Worm (Caenorhabditis elegans) whole organism, L4 larva: ENCODE measurements around the gene T22F3.7.

Experiments
- F49E8.2 ChIP-seq: sonication (generic microtip); optimal IDR thresholded peaks from 2 replicates; lab custom pipeline; 2016; ENCODE audit warnings: missing compliant biosample characterization, mild to moderate bottlenecking, missing genetic modification characterization, borderline replicate concordance
- ama-1 ChIP-seq: fragments of 150-350 bp; optimal IDR thresholded peaks from 2 replicates; lab custom pipeline; 2014; ENCODE audit warnings: inconsistent platforms, mixed read lengths
- daf-12 ChIP-seq: fragments of 150-350 bp; optimal IDR thresholded peaks from 2 replicates; lab custom pipeline; 2014; ENCODE audit warnings: missing biosample characterization, missing genetic modification reagents, missing genetic modification characterization
- daf-19 ChIP-seq: fragments of 200-800 bp; sonication (Bioruptor generic); conservative IDR thresholded peaks from 2 replicates; pipeline ENCODE4 v1.3.6; 2022; ENCODE audit warnings: missing genetic modification characterization, missing compliant biosample characterization
- dpl-1 ChIP-seq: fragments of 150-350 bp; optimal IDR thresholded peaks from 2 replicates; lab custom pipeline; 2014; ENCODE audit warnings: missing biosample characterization, missing genetic modification reagents, missing genetic modification characterization
- duxl-1 ChIP-seq: sonication (generic microtip); optimal IDR thresholded peaks from 2 replicates; lab custom pipeline; 2016; ENCODE audit warnings: mild to moderate bottlenecking, missing genetic modification characterization, moderate library complexity, missing compliant biosample characterization; ENCODE audit not compliant: poor library complexity
- hif-1 ChIP-seq, 2 experiments: sonication (generic microtip); optimal IDR thresholded peaks; 2 replicates each; lab custom pipeline; 2016 to 2017; ENCODE audit warnings: missing compliant biosample characterization in 2 of 2, missing genetic modification characterization in 2 of 2, missing genetic modification reagents in 2 of 2, missing genotype in 2 of 2, mild to moderate bottlenecking in 1 of 2
- jun-1 ChIP-seq: fragments of 150-350 bp; optimal IDR thresholded peaks from 2 replicates; lab custom pipeline; 2014; ENCODE audit warnings: missing biosample characterization, missing genetic modification reagents, missing genetic modification characterization
- mxl-2 ChIP-seq: fragments of 200-800 bp; sonication (Bioruptor generic); conservative IDR thresholded peaks from 2 replicates; pipeline ENCODE4 v1.3.6; 2022; ENCODE audit warnings: missing genetic modification reagents, missing genetic modification characterization, missing compliant biosample characterization
- pqm-1 ChIP-seq: sonication (generic microtip); optimal IDR thresholded peaks from 2 replicates; lab custom pipeline; 2017; ENCODE audit warnings: missing biosample characterization, missing genetic modification characterization
- zag-1 ChIP-seq: fragments of 150-350 bp; optimal IDR thresholded peaks from 2 replicates; lab custom pipeline; 2014; ENCODE audit warnings: missing biosample characterization, missing genetic modification characterization

ce11 chrV:3644193-3644693 is 43.8 kb upstream of the T22F3.7 start, which contains the start of gene F59B1.8:
- TF ChIP-seq pqm-1 (tag; lab: Kevin White, UChicago) (peak; percentile 76), ama-1 (lab: Kevin White, UChicago) (no peak), duxl-1 (peak; percentile 46), hif-1 (tag; optimal IDR thresholded peaks at IDR 0.05; lab: Kevin White, UChicago) (peak in 1 of 2 experiments; percentile 65), jun-1 (no peak), F49E8.2 (tag; lab: Kevin White, UChicago) (no peak), dpl-1 (GFP tag; lab: Kevin White, UChicago) (peak; percentile 38), zag-1 (tag; lab: Kevin White, UChicago) (no peak), daf-19 (GFP tag; lab: Robert Waterston, UW) (no peak), daf-12 (no peak), mxl-2 (no peak)
